Fruit fly (Drosophila melanogaster): Measurements from ENCODE around the gene Ant2.
A peak's percentile ranks its signal among the peaks of the same experiment; 100 is the strongest.

The Ant2 gene

DNA sequence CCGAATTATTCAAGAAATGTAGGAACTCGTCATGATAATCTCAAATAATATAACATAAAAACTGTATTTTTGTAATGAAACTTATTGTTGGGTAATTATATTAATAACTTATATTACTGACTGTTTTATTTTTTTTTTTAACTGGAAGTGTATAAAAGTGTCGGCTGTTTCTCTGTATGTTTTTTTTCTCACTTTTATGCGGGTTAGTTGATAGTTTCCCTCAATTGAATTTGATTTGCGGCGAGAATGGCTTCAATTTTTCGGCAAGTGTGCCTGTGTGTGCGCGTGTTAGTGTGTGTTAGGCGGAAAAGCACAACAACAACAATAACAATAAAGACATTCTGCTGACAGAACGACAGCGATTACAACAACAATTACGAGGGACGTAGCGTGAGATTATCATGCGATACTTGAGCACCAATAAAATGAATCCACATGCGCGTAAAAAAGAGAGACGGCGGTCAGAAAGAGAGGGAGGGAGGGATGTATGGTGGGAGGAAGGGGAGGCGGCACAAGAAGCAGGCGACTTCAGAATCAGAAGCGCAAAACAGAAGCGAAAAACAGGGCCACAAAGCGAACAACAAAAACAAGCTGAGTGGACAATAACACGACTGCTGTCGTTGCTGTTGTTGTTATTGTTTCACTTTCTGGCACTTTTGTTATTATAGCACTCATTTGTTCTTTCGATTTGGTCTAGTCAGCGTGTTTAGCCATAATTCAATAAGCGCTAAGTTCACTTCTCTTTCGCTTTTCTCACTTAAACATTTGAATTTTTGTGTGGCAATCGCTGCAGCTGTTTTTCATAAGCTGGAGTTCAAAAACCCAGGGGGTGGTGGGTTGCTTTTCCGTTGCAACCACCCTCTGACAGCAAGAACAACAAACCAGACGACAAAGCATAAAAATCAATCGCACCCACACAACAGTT is 23.5 kb downstream of the Ant2 start:
- TF ChIP-seq Ets21C (GFP tag; optimal IDR thresholded peaks at IDR 0.05) = no peak
- peak; percentile 22 for TF ChIP-seq Met (GFP tag; optimal IDR thresholded peaks at IDR 0.05)
- TF ChIP-seq CG6163 (GFP tag; IDR thresholded peaks at IDR 0.05) = peak; percentile 48; the same call in 1 of the 3 replicates
- no peak for TF ChIP-seq spab (GFP tag; optimal IDR thresholded peaks at IDR 0.05)
- TF ChIP-seq CG6808 (GFP tag; optimal IDR thresholded peaks at IDR 0.05) = no peak
- no peak for TF ChIP-seq Gug (GFP tag; IDR thresholded peaks at IDR 0.05)
- TF ChIP-seq Eip78C (GFP tag) = peak; percentile 69
- TF ChIP-seq fkh (GFP tag; optimal IDR thresholded peaks at IDR 0.05) = no peak
- TF ChIP-seq Eip75B (GFP tag; optimal IDR thresholded peaks at IDR 0.05) = peak; percentile 23
- TF ChIP-seq fd59A (GFP tag; optimal IDR thresholded peaks at IDR 0.05) = no peak
- TF ChIP-seq CG15336 (GFP tag; IDR thresholded peaks at IDR 0.05) = no peak
- peak; percentile 21 for TF ChIP-seq CG16779 (tag; optimal IDR thresholded peaks at IDR 0.05)
- TF ChIP-seq CG11294 (GFP tag; IDR thresholded peaks at IDR 0.05) = no peak
- no peak for TF ChIP-seq Hr38 (GFP tag; optimal IDR thresholded peaks at IDR 0.05)
- TF ChIP-seq ss (GFP tag; optimal IDR thresholded peaks at IDR 0.05) = peak; percentile 25 to 55
- TF ChIP-seq CG6276 (GFP tag; optimal IDR thresholded peaks at IDR 0.05) = peak; percentile 29
- TF ChIP-seq OdsH (GFP tag; optimal IDR thresholded peaks at IDR 0.05) = no peak
- TF ChIP-seq vri (GFP tag; optimal IDR thresholded peaks at IDR 0.05) = peak; percentile 42
- TF ChIP-seq dsx (GFP tag; optimal IDR thresholded peaks at IDR 0.05; ENCODE audit: poor library complexity, severe bottlenecking) = peak; percentile 16
- no peak for TF ChIP-seq CG8632 (GFP tag; optimal IDR thresholded peaks at IDR 0.05)
- no peak for TF ChIP-seq esn (GFP tag; optimal IDR thresholded peaks at IDR 0.05)
- TF ChIP-seq achi (GFP tag; optimal IDR thresholded peaks at IDR 0.05) = no peak
- TF ChIP-seq CG3919 (GFP tag; optimal IDR thresholded peaks at IDR 0.05) = no peak
- TF ChIP-seq CG1621 (tag; optimal IDR thresholded peaks at IDR 0.05) = no peak
- peak; percentile 48 for TF ChIP-seq Sox14 (GFP tag; optimal IDR thresholded peaks at IDR 0.05)
- peak; percentile 67 for TF ChIP-seq svp (GFP tag)
- no peak for TF ChIP-seq Hr4 (GFP tag; optimal IDR thresholded peaks at IDR 0.05)

dm6 chrX:10762569-10762958 is 24.1 kb downstream of the Ant2 start:
- TF ChIP-seq dsx (GFP tag; optimal IDR thresholded peaks at IDR 0.05; ENCODE audit: poor library complexity, severe bottlenecking) (no peak), eg (GFP tag; IDR thresholded peaks at IDR 0.05) (no peak), CG31627 (GFP tag; optimal IDR thresholded peaks at IDR 0.05) (no peak), lz (GFP tag; optimal IDR thresholded peaks at IDR 0.05) (no peak), Sox102F (GFP tag; optimal IDR thresholded peaks at IDR 0.05) (no peak), Ets96B (tag; optimal IDR thresholded peaks at IDR 0.05) (no peak), Sox15 (GFP tag; optimal IDR thresholded peaks at IDR 0.05) (no peak), salr (GFP tag; optimal IDR thresholded peaks at IDR 0.05) (no peak), Eip93F (GFP tag; optimal IDR thresholded peaks at IDR 0.05) (no peak), CG8632 (GFP tag; optimal IDR thresholded peaks at IDR 0.05) (no peak), acj6 (GFP tag; optimal IDR thresholded peaks at IDR 0.05) (no peak), svp (GFP tag) (no peak), Gug (GFP tag; IDR thresholded peaks at IDR 0.05) (no peak), CG11762 (GFP tag; optimal IDR thresholded peaks at IDR 0.05; ENCODE audit: insufficient read depth) (no peak), Eip75B (GFP tag; optimal IDR thresholded peaks at IDR 0.05) (no peak), dac (GFP tag; optimal IDR thresholded peaks at IDR 0.05) (no peak), Smox (GFP tag; optimal IDR thresholded peaks at IDR 0.05) (no peak), net (GFP tag; optimal IDR thresholded peaks at IDR 0.05) (no peak)

All from whole organism, prepupa.